Fruit fly (Drosophila melanogaster): Measurements from ENCODE around the gene CG13760.
A peak's percentile ranks its signal among the peaks of the same experiment; 100 is the strongest.

The CG13760 gene

DNA sequence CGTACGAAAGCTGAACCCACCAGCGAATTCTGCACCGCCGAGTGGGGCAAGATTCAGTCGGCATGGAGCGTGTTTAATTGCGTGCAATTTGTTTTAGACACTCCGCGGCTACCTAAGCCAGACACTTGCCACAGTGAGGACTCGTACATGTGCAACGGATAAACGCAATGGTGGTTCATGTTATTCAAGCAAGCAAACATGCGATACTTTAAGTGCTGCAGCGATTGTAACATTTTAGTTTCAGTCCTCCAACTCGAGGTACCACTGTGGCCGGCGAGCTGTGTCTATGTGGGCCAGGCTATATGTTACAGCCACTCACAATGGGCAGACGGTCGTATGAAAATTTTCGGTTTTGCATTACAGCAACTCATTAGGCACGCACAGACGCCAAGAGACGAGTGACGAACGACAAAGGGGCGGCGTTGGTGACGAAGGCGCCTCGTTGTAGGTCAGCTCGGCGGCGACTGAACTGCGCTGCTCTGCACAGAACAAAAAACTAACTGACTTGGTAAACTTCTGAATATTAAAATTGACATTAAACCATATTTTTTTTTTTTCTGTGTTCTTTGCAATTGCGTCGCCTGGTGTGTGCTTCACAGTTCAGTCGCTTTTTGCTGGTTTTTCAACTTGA is 51.5 kb downstream of the CG13760 start (continued):
- TF ChIP-seq CG13424 (tag; optimal IDR thresholded peaks at IDR 0.05) (peak; percentile 64), tio (GFP tag; optimal IDR thresholded peaks at IDR 0.05) (no peak), CG7928 (GFP tag; optimal IDR thresholded peaks at IDR 0.05) (no peak), Dek (tag; optimal IDR thresholded peaks at IDR 0.05) (peak; percentile 9), sisA (GFP tag; IDR thresholded peaks at IDR 0.05) (peak; percentile 83), Dad (GFP tag; optimal IDR thresholded peaks at IDR 0.05) (peak; percentile 1), amos (GFP tag; IDR thresholded peaks at IDR 0.05; ENCODE audit: partially characterized antibody) (no peak), CG15073 (GFP tag; optimal IDR thresholded peaks at IDR 0.05) (no peak), ttk (GFP tag; IDR thresholded peaks at IDR 0.05) (peak; percentile 43; the same call in 1 of the 2 replicates), CG11504 (tag; optimal IDR thresholded peaks at IDR 0.05) (peak; percentile 76), CG14441 (GFP tag; IDR thresholded peaks at IDR 0.05) (peak; percentile 77), CG2116 (GFP tag; optimal IDR thresholded peaks at IDR 0.05) (no peak), CHES-1-like (GFP tag; optimal IDR thresholded peaks at IDR 0.05) (peak; percentile 8), Awh (GFP tag; IDR thresholded peaks at IDR 0.05) (0 out of 2 replicates have a peak, but pooled peaks have one; percentile 27), Lpt (GFP tag; optimal IDR thresholded peaks at IDR 0.05) (no peak), caup (GFP tag; optimal IDR thresholded peaks at IDR 0.05; ENCODE audit: severe bottlenecking) (peak; percentile 58), repo (GFP tag; optimal IDR thresholded peaks at IDR 0.05) (peak; percentile 39), emc (GFP tag; optimal IDR thresholded peaks at IDR 0.05) (peak; percentile 23), Stat92E (GFP tag; optimal IDR thresholded peaks at IDR 0.05) (no peak), CG8765 (GFP tag; IDR thresholded peaks at IDR 0.05) (no peak), CG14014 (GFP tag; IDR thresholded peaks at IDR 0.05) (peak; percentile 66), CG3407 (GFP tag; optimal IDR thresholded peaks at IDR 0.05) (no peak), trem (tag; optimal IDR thresholded peaks at IDR 0.05) (no peak), CG12236 (GFP tag; optimal IDR thresholded peaks at IDR 0.05) (no peak), CTCF (GFP tag; optimal IDR thresholded peaks at IDR 0.05) (no peak), CG18599 (GFP tag; optimal IDR thresholded peaks at IDR 0.05) (peak; percentile 77), eyg (GFP tag; optimal IDR thresholded peaks at IDR 0.05) (peak; percentile 49), kni (GFP tag; optimal IDR thresholded peaks at IDR 0.05) (no peak), CG6813 (GFP tag; optimal IDR thresholded peaks at IDR 0.05) (peak; percentile 41), Neu2 (GFP tag; optimal IDR thresholded peaks at IDR 0.05; ENCODE audit: borderline replicate concordance) (no peak), CG13123 (GFP tag; optimal IDR thresholded peaks at IDR 0.05) (no peak), Atf6 (GFP tag; IDR thresholded peaks at IDR 0.05) (peak; percentile 65), CG31388 (GFP tag; optimal IDR thresholded peaks at IDR 0.05) (peak; percentile 13), CG17361 (GFP tag; IDR thresholded peaks at IDR 0.05) (peak; percentile 52; the same call in 2 of the 3 replicates), lilli (GFP tag; optimal IDR thresholded peaks at IDR 0.05) (peak; percentile 66), CrebB (tag; optimal IDR thresholded peaks at IDR 0.05) (peak; percentile 7), B-H1 (GFP tag; IDR thresholded peaks at IDR 0.05) (peak; percentile 36; the same call in 2 of the 3 replicates), bcd (GFP tag; optimal IDR thresholded peaks at IDR 0.05) (peak; percentile 63), dpn (GFP tag; optimal IDR thresholded peaks at IDR 0.05) (peak; percentile 58 to 70), unpg (GFP tag; optimal IDR thresholded peaks at IDR 0.05) (peak; percentile 60), HLH3B (GFP tag; IDR thresholded peaks at IDR 0.05) (peak; percentile 70), CG12219 (GFP tag; optimal IDR thresholded peaks at IDR 0.05) (peak; percentile 71), CG10979 (tag; optimal IDR thresholded peaks at IDR 0.05) (peak; percentile 8), CG3995 (GFP tag; optimal IDR thresholded peaks at IDR 0.05) (peak; percentile 5), ken (GFP tag; IDR thresholded peaks at IDR 0.05) (peak; percentile 64; the same call in 1 of the 3 replicates), disco-r (GFP tag; optimal IDR thresholded peaks at IDR 0.05) (peak; percentile 3), Fer1 (GFP tag; optimal IDR thresholded peaks at IDR 0.05) (peak; percentile 58), dan (GFP tag; IDR thresholded peaks at IDR 0.05) (no peak), Ptx1 (GFP tag; IDR thresholded peaks at IDR 0.05) (peak; percentile 83), CG17612 (GFP tag; IDR thresholded peaks at IDR 0.05) (no peak)

Measured in whole organism, embryonic.